Fruit fly (Drosophila melanogaster) whole organism, embryonic: ENCODE data around the gene HDAC3.

Experiments used
- Ada2b ChIP-seq: fragments of 200-800 bp; sonication (Bioruptor generic); IDR thresholded peaks from 2 replicates; pipeline ENCODE4 v1.3.6; 2022; ENCODE audit warnings: missing biosample characterization, missing genetic modification characterization
- Antp ChIP-seq: fragments of 200-800 bp; sonication (Bioruptor generic); optimal IDR thresholded peaks from 3 replicates; lab custom pipeline; 2016; ENCODE audit warnings: missing biosample characterization, missing genetic modification characterization
- Bgb ChIP-seq: fragments of 200-800 bp; sonication (Bioruptor generic); IDR thresholded peaks from 2 replicates; pipeline ENCODE4 v1.3.6; 2022; ENCODE audit warnings: missing biosample characterization, missing genetic modification characterization; ENCODE audit not compliant: partially characterized antibody
- CG10147 ChIP-seq: fragments of 200-800 bp; sonication (Bioruptor generic); optimal IDR thresholded peaks from 2 replicates; lab custom pipeline; 2019; ENCODE audit warnings: missing biosample characterization, mild to moderate bottlenecking, missing genetic modification characterization, moderate library complexity
- CG10267 ChIP-seq: fragments of 200-800 bp; sonication (Bioruptor generic); optimal IDR thresholded peaks from 2 replicates; lab custom pipeline; 2018; ENCODE audit warnings: missing biosample characterization, mild to moderate bottlenecking, missing genetic modification characterization, moderate library complexity
- CG10654 ChIP-seq: fragments of 200-800 bp; sonication (Bioruptor generic); optimal IDR thresholded peaks from 2 replicates; lab custom pipeline; 2016; ENCODE audit warnings: missing biosample characterization, missing genetic modification characterization
- CG12744 ChIP-seq: fragments of 200-800 bp; sonication (Bioruptor generic); optimal IDR thresholded peaks from 2 replicates; lab custom pipeline; 2016; ENCODE audit warnings: missing biosample characterization, missing genetic modification characterization
- CG12942 ChIP-seq: fragments of 200-800 bp; sonication (Bioruptor generic); optimal IDR thresholded peaks from 3 replicates; lab custom pipeline; 2016; ENCODE audit warnings: missing biosample characterization, missing genetic modification characterization
- CG13775 ChIP-seq: fragments of 200-800 bp; sonication (Bioruptor generic); optimal IDR thresholded peaks from 3 replicates; lab custom pipeline; 2017; ENCODE audit warnings: missing biosample characterization, mild to moderate bottlenecking, missing genetic modification characterization
- CG16863 ChIP-seq: fragments of 200-800 bp; sonication (Bioruptor generic); optimal IDR thresholded peaks from 3 replicates; lab custom pipeline; 2016; ENCODE audit warnings: missing biosample characterization, missing genetic modification characterization
- CG31224 ChIP-seq: fragments of 200-800 bp; sonication (Bioruptor generic); IDR thresholded peaks from 2 replicates; pipeline ENCODE4 v1.3.6; 2022; ENCODE audit warnings: missing biosample characterization, missing genetic modification characterization
- CG32532 ChIP-seq: fragments of 200-800 bp; sonication (Bioruptor generic); IDR thresholded peaks from 2 replicates; pipeline ENCODE4 v1.3.6; 2022; ENCODE audit warnings: missing biosample characterization, missing genetic modification characterization
- CG32767 ChIP-seq: fragments of 200-800 bp; sonication (Bioruptor generic); IDR thresholded peaks from 2 replicates; pipeline ENCODE4 v1.3.6; 2022; ENCODE audit warnings: missing biosample characterization, missing genetic modification characterization
- CG34224 ChIP-seq: fragments of 200-800 bp; sonication (Bioruptor generic); IDR thresholded peaks from 3 replicates; pipeline ENCODE4 v1.3.6; 2022; ENCODE audit warnings: missing biosample characterization, missing genetic modification characterization; ENCODE audit not compliant: partially characterized antibody
- CG3995 ChIP-seq: fragments of 200-800 bp; sonication (Bioruptor generic); optimal IDR thresholded peaks from 3 replicates; lab custom pipeline; 2016; ENCODE audit warnings: missing biosample characterization, missing genetic modification characterization
- CG4820 ChIP-seq: fragments of 200-800 bp; sonication (Bioruptor generic); optimal IDR thresholded peaks from 3 replicates; lab custom pipeline; 2016; ENCODE audit warnings: missing biosample characterization, missing genetic modification characterization
- CG6654 ChIP-seq: fragments of 200-800 bp; sonication (Bioruptor generic); optimal IDR thresholded peaks from 2 replicates; lab custom pipeline; 2017; ENCODE audit warnings: missing biosample characterization, mild to moderate bottlenecking, missing genetic modification characterization
- CG6791 ChIP-seq: fragments of 200-800 bp; sonication (Bioruptor generic); IDR thresholded peaks from 3 replicates; pipeline ENCODE4 v1.3.6; 2022; ENCODE audit warnings: missing biosample characterization, missing genetic modification characterization; ENCODE audit not compliant: partially characterized antibody
- CG6854 ChIP-seq: fragments of 200-800 bp; sonication (Bioruptor generic); optimal IDR thresholded peaks from 3 replicates; lab custom pipeline; 2017; ENCODE audit warnings: missing biosample characterization, mild to moderate bottlenecking, missing genetic modification characterization
- CG7357 ChIP-seq: fragments of 200-800 bp; sonication (Bioruptor generic); IDR thresholded peaks from 3 replicates; pipeline ENCODE4 v1.3.6; 2022; ENCODE audit warnings: missing biosample characterization, missing genetic modification characterization
- CG7556 ChIP-seq: fragments of 200-800 bp; sonication (Bioruptor generic); optimal IDR thresholded peaks from 2 replicates; lab custom pipeline; 2017; ENCODE audit warnings: missing biosample characterization, mild to moderate bottlenecking, missing genetic modification characterization
- CG7745 ChIP-seq: fragments of 200-800 bp; sonication (Bioruptor generic); optimal IDR thresholded peaks from 2 replicates; lab custom pipeline; 2018; ENCODE audit warnings: missing biosample characterization, mild to moderate bottlenecking, missing genetic modification characterization, moderate library complexity
- CG7928 ChIP-seq: fragments of 200-800 bp; sonication (Bioruptor generic); optimal IDR thresholded peaks from 2 replicates; lab custom pipeline; 2017; ENCODE audit warnings: missing biosample characterization, mild to moderate bottlenecking, missing genetic modification characterization
- CG8944 ChIP-seq: fragments of 200-800 bp; sonication (Bioruptor generic); optimal IDR thresholded peaks from 3 replicates; lab custom pipeline; 2016; ENCODE audit warnings: missing biosample characterization, missing genetic modification characterization
- CG9817 ChIP-seq: fragments of 200-800 bp; sonication (Bioruptor generic); optimal IDR thresholded peaks from 2 replicates; lab custom pipeline; 2018; ENCODE audit warnings: missing biosample characterization, mild to moderate bottlenecking, missing genetic modification characterization, moderate library complexity
- CTCF ChIP-seq: fragments of 200-800 bp; sonication (Bioruptor generic); optimal IDR thresholded peaks from 2 replicates; lab custom pipeline; 2017; ENCODE audit warnings: missing biosample characterization, mild to moderate bottlenecking, missing genetic modification characterization, moderate library complexity
- CoRest ChIP-seq: fragments of 200-800 bp; sonication (Bioruptor generic); optimal IDR thresholded peaks from 3 replicates; lab custom pipeline; 2018; ENCODE audit warnings: missing biosample characterization, mild to moderate bottlenecking, missing genetic modification characterization, moderate library complexity
- Dfd ChIP-seq, 2 experiments: fragments of >200 bp; optimal IDR thresholded peaks; 2 replicates each; lab custom pipeline; 2017; ENCODE audit warnings: missing biosample characterization in 2 of 2, missing genetic modification characterization in 2 of 2
- Lim3 ChIP-seq: fragments of 200-800 bp; sonication (Bioruptor generic); IDR thresholded peaks from 2 replicates; pipeline ENCODE4 v1.3.6; 2022; ENCODE audit warnings: missing biosample characterization, missing genetic modification characterization
- Meics ChIP-seq: fragments of 200-800 bp; sonication (Bioruptor generic); optimal IDR thresholded peaks from 2 replicates; lab custom pipeline; 2017; ENCODE audit warnings: missing biosample characterization, mild to moderate bottlenecking, missing genetic modification characterization
- Oaz ChIP-seq: fragments of 200-800 bp; sonication (Bioruptor generic); IDR thresholded peaks from 2 replicates; pipeline ENCODE4 v1.3.6; 2022; ENCODE audit warnings: missing biosample characterization, missing genetic modification characterization
- Tbp ChIP-seq: fragments of >200 bp; optimal IDR thresholded peaks from 2 replicates; lab custom pipeline; 2018; ENCODE audit warnings: missing biosample characterization, missing genetic modification characterization
- Xrp1 ChIP-seq: fragments of 200-800 bp; sonication (Bioruptor generic); IDR thresholded peaks from 2 replicates; pipeline ENCODE4 v1.3.6; 2022; ENCODE audit warnings: missing biosample characterization, missing genetic modification characterization
- ab ChIP-seq: fragments of 200-800 bp; sonication (Bioruptor generic); optimal IDR thresholded peaks from 2 replicates; lab custom pipeline; 2016; ENCODE audit warnings: missing biosample characterization, missing genetic modification characterization
- ash1 ChIP-seq: fragments of 200-800 bp; sonication (Bioruptor generic); optimal IDR thresholded peaks from 2 replicates; lab custom pipeline; 2018; ENCODE audit warnings: missing biosample characterization, mild to moderate bottlenecking, missing genetic modification characterization
- br ChIP-seq: fragments of >200 bp; optimal IDR thresholded peaks from 2 replicates; lab custom pipeline; 2017
- crol ChIP-seq: fragments of 200-800 bp; sonication (Bioruptor generic); IDR thresholded peaks from 2 replicates; pipeline ENCODE4 v1.3.6; 2022; ENCODE audit warnings: missing biosample characterization, missing genetic modification characterization
- dimm ChIP-seq: fragments of 200-800 bp; sonication (Bioruptor generic); IDR thresholded peaks from 2 replicates; pipeline ENCODE4 v1.3.6; 2022; ENCODE audit warnings: missing biosample characterization, missing genetic modification characterization
- gem ChIP-seq: fragments of 200-800 bp; sonication (Bioruptor generic); optimal IDR thresholded peaks from 2 replicates; lab custom pipeline; 2019; ENCODE audit warnings: missing biosample characterization, mild to moderate bottlenecking, missing genetic modification characterization, moderate library complexity
- hth ChIP-seq: fragments of >200 bp; optimal IDR thresholded peaks from 2 replicates; lab custom pipeline; 2017; ENCODE audit warnings: inconsistent platforms
- kay ChIP-seq: fragments of 200-800 bp; sonication (Bioruptor generic); optimal IDR thresholded peaks from 2 replicates; lab custom pipeline; 2016; ENCODE audit warnings: missing biosample characterization, missing genetic modification characterization
- phol ChIP-seq: fragments of 200-800 bp; sonication (Bioruptor generic); optimal IDR thresholded peaks from 3 replicates; lab custom pipeline; 2018; ENCODE audit warnings: missing biosample characterization, mild to moderate bottlenecking, missing genetic modification characterization, moderate library complexity
- scrt ChIP-seq: fragments of 200-800 bp; sonication (Bioruptor generic); optimal IDR thresholded peaks from 2 replicates; lab custom pipeline; 2018; ENCODE audit warnings: missing biosample characterization, mild to moderate bottlenecking, missing genetic modification characterization, moderate library complexity
- so ChIP-seq: fragments of 200-800 bp; sonication (Bioruptor generic); IDR thresholded peaks from 3 replicates; pipeline ENCODE4 v1.3.6; 2022; ENCODE audit warnings: missing biosample characterization, missing genetic modification characterization
- tin ChIP-seq: fragments of 200-800 bp; sonication (Bioruptor generic); optimal IDR thresholded peaks from 3 replicates; lab custom pipeline; 2016; ENCODE audit warnings: missing biosample characterization, missing genetic modification characterization
- tll ChIP-seq, 2 experiments: fragments of 200-800 bp in 1 of 2; fragments of >200 bp in 1 of 2; sonication (Bioruptor generic) in 1 of 2; optimal IDR thresholded peaks; 2 replicates each; lab custom pipeline; 2017 to 2019; ENCODE audit warnings: missing biosample characterization in 2 of 2, missing genetic modification characterization in 2 of 2, mild to moderate bottlenecking in 1 of 2, moderate library complexity in 1 of 2
- twi ChIP-seq: fragments of 200-800 bp; optimal IDR thresholded peaks from 2 replicates; lab custom pipeline; 2019; ENCODE audit warnings: missing biosample characterization, mild to moderate bottlenecking, missing genetic modification characterization, moderate library complexity
- unpg ChIP-seq: fragments of 200-800 bp; sonication (Bioruptor generic); optimal IDR thresholded peaks from 3 replicates; lab custom pipeline; 2018; ENCODE audit warnings: missing biosample characterization, mild to moderate bottlenecking, missing genetic modification characterization, moderate library complexity
- wor ChIP-seq: fragments of 200-800 bp; sonication (Bioruptor generic); IDR thresholded peaks from 2 replicates; pipeline ENCODE4 v1.3.6; 2022; ENCODE audit warnings: missing biosample characterization, missing genetic modification characterization
- zen ChIP-seq: fragments of 200-800 bp; sonication (Bioruptor generic); optimal IDR thresholded peaks from 3 replicates; lab custom pipeline; 2018; ENCODE audit warnings: missing biosample characterization, mild to moderate bottlenecking, missing genetic modification characterization, moderate library complexity

HDAC3 gene

dm6 chr3R:5517002-5517875 is 42.8 kb upstream of the HDAC3 start, which contains the start of gene Itpr (continued):
- TF ChIP-seq Tbp (GFP tag; lab: Kevin White, UChicago) (no peak), CG8944 (GFP tag; lab: Kevin White, UChicago) (no peak), Xrp1 (GFP tag; lab: Robert Waterston, UW) (no peak), br (lab: Kevin White, UChicago) (no peak), ab (GFP tag; lab: Kevin White, UChicago) (no peak), CG6791 (GFP tag; lab: Robert Waterston, UW) (no peak), CG7357 (GFP tag; lab: Robert Waterston, UW) (no peak), CG32532 (GFP tag; lab: Robert Waterston, UW) (no peak; the same call in 1 of the 2 replicates), Meics (peak; percentile 43), CG31224 (GFP tag; lab: Robert Waterston, UW) (no peak), CG16863 (GFP tag; lab: Kevin White, UChicago) (no peak), twi (tag; lab: Kevin White, UChicago) (no peak), wor (GFP tag; lab: Robert Waterston, UW) (no peak), CG32767 (GFP tag; lab: Robert Waterston, UW) (no peak), CG4820 (GFP tag; lab: Kevin White, UChicago) (no peak), CG6854 (GFP tag; lab: Kevin White, UChicago) (no peak), CG7928 (GFP tag; lab: Kevin White, UChicago) (no peak), tll (GFP tag; optimal IDR thresholded peaks at IDR 0.05; lab: Kevin White, UChicago) (no peak), Antp (GFP tag; lab: Kevin White, UChicago) (no peak), CG3995 (GFP tag; lab: Kevin White, UChicago) (no peak), scrt (peak; percentile 2), Bgb (GFP tag; lab: Robert Waterston, UW) (peak; percentile 53; the same call in 1 of the 2 replicates), CG10654 (GFP tag; lab: Kevin White, UChicago) (no peak), CG6654 (no peak), CG12942 (no peak), CoRest (no peak), CTCF (GFP tag; lab: Kevin White, UChicago) (no peak), dimm (GFP tag; lab: Robert Waterston, UW) (no peak), CG9817 (tag; lab: Kevin White, UChicago) (no peak), kay (GFP tag; lab: Kevin White, UChicago) (peak; percentile 55)

- no peak for TF ChIP-seq CG10147 (GFP tag; lab: Kevin White, UChicago)
- TF ChIP-seq CG10267 (tag; lab: Kevin White, UChicago) = peak; percentile 48
- TF ChIP-seq CG9817 (tag; lab: Kevin White, UChicago) = no peak
- TF ChIP-seq unpg (GFP tag; lab: Kevin White, UChicago) = no peak
- TF ChIP-seq CG13775 (GFP tag; lab: Kevin White, UChicago) = no peak
- TF ChIP-seq Ada2b (GFP tag; lab: Robert Waterston, UW) = no peak
- TF ChIP-seq phol (tag; lab: Kevin White, UChicago) = peak; percentile 32
- no peak for TF ChIP-seq Lim3 (GFP tag; lab: Robert Waterston, UW)
- peak; percentile 2 for TF ChIP-seq gem (tag; lab: Kevin White, UChicago)
- TF ChIP-seq so (GFP tag; lab: Robert Waterston, UW) = no peak
- no peak for TF ChIP-seq hth (lab: Kevin White, UChicago)
- TF ChIP-seq ash1 = no peak
- no peak for TF ChIP-seq CG7745 (tag; lab: Kevin White, UChicago)
- TF ChIP-seq Dfd (GFP tag; optimal IDR thresholded peaks at IDR 0.05; lab: Kevin White, UChicago) = no peak
- TF ChIP-seq CG7556 (GFP tag; lab: Kevin White, UChicago) = no peak
- TF ChIP-seq CG12744 (GFP tag; lab: Kevin White, UChicago) = no peak
- TF ChIP-seq Antp (GFP tag; lab: Kevin White, UChicago) = no peak
- TF ChIP-seq zen = no peak
- TF ChIP-seq Oaz = no peak
- peak; percentile 16 for TF ChIP-seq CoRest
- TF ChIP-seq tin (GFP tag; lab: Kevin White, UChicago) = no peak
- no peak for TF ChIP-seq crol (GFP tag; lab: Robert Waterston, UW)
- no peak for TF ChIP-seq CG34224 (GFP tag; lab: Robert Waterston, UW)
Observed at dm6 chr3R:5516582-5517001, 42.2 kb upstream of the HDAC3 start.
